Worm (Caenorhabditis elegans) whole organism, young adult: ENCODE data around the gene unc-43.

Source experiments
- F52B5.7 ChIP-seq: sonication (generic microtip); optimal IDR thresholded peaks from 2 replicates; lab custom pipeline; 2016; ENCODE audit warnings: mild to moderate bottlenecking, missing genetic modification characterization, missing compliant biosample characterization
- Y79H2A.3 ChIP-seq: fragments of 200-800 bp; sonication (Bioruptor generic); conservative IDR thresholded peaks from 2 replicates; pipeline ENCODE4 v1.3.6; 2022; ENCODE audit warnings: missing genetic modification reagents, missing genetic modification characterization, missing compliant biosample characterization
- attf-5 ChIP-seq: fragments of 200-800 bp; sonication (Bioruptor generic); optimal IDR thresholded peaks from 2 replicates; lab custom pipeline; 2018; ENCODE audit warnings: mild to moderate bottlenecking, missing genetic modification characterization, missing compliant biosample characterization
- hlh-12 ChIP-seq: sonication (generic microtip); optimal IDR thresholded peaks from 2 replicates; lab custom pipeline; 2016; ENCODE audit warnings: missing genetic modification characterization, missing compliant biosample characterization
- hmg-1.2 ChIP-seq: fragments of 200-800 bp; sonication (Bioruptor generic); IDR thresholded peaks from 2 replicates; pipeline ENCODE4 v1.3.6; 2022; ENCODE audit warnings: missing genetic modification reagents, missing genetic modification characterization, missing compliant biosample characterization
- lin-26 ChIP-seq: fragments of 200-800 bp; sonication (Bioruptor generic); IDR thresholded peaks from 2 replicates; pipeline ENCODE4 v1.3.6; 2022; ENCODE audit warnings: missing genetic modification reagents, missing genetic modification characterization, missing compliant biosample characterization
- madf-8 ChIP-seq: fragments of 200-800 bp; sonication (Bioruptor generic); conservative IDR thresholded peaks from 2 replicates; pipeline ENCODE4 v1.3.6; 2022; ENCODE audit warnings: missing genetic modification reagents, missing genetic modification characterization, missing compliant biosample characterization
- nfya-1 ChIP-seq: sonication (generic microtip); optimal IDR thresholded peaks from 2 replicates; lab custom pipeline; 2017; ENCODE audit warnings: antibody characterized with exemption, missing compliant biosample characterization, missing genetic modification characterization, borderline replicate concordance; ENCODE audit not compliant: insufficient read depth
- unc-62 ChIP-seq: fragments of 150-350 bp; optimal IDR thresholded peaks from 2 replicates; lab custom pipeline; 2014; ENCODE audit warnings: missing biosample characterization, missing genetic modification reagents, missing genetic modification characterization
- ztf-3 ChIP-seq: fragments of 200-800 bp; sonication (Bioruptor generic); optimal IDR thresholded peaks from 2 replicates; lab custom pipeline; 2018; ENCODE audit warnings: mild to moderate bottlenecking, missing genetic modification characterization, missing compliant biosample characterization

- TF ChIP-seq hmg-1.2 (GFP tag; lab: Robert Waterston, UW) (no peak), madf-8 (GFP tag; lab: Robert Waterston, UW) (no peak), attf-5 (GFP tag; lab: Kevin White, UChicago) (no peak), Y79H2A.3 (GFP tag; lab: Robert Waterston, UW) (no peak), unc-62 (GFP tag; lab: Kevin White, UChicago) (no peak), F52B5.7 (tag; lab: Kevin White, UChicago) (no peak), lin-26 (no peak), hlh-12 (tag; lab: Kevin White, UChicago) (no peak), ztf-3 (GFP tag; lab: Kevin White, UChicago) (no peak), nfya-1 (no peak)
These were observed 72.3 kb downstream of the unc-43 start, which contains the start of gene Y43C5A.4 for ce11 chrIV:10277716-10278115.
